Fruit fly (Drosophila melanogaster): ENCODE data around the gene Cmpk.

Gene Cmpk

dm6 chr3R:26098502-26099210 is 43.4 kb upstream of the Cmpk start, which contains the start of gene dysf (continued):
- TF ChIP-seq CG2116 (GFP tag; optimal IDR thresholded peaks at IDR 0.05) (peak; percentile 16), eve (GFP tag; optimal IDR thresholded peaks at IDR 0.05) (no peak), CG10366 (GFP tag; IDR thresholded peaks at IDR 0.05) (no peak; the same call in 1 of the 2 replicates), odd (GFP tag; optimal IDR thresholded peaks at IDR 0.05) (peak; percentile 68), CG12219 (GFP tag; optimal IDR thresholded peaks at IDR 0.05) (no peak), CG9932 (GFP tag; IDR thresholded peaks at IDR 0.05) (peak; percentile 46), gro (GFP tag; optimal IDR thresholded peaks at IDR 0.05) (no peak), cad (GFP tag; optimal IDR thresholded peaks at IDR 0.05) (no peak), Hr51 (GFP tag; optimal IDR thresholded peaks at IDR 0.05) (peak in 1 of 2 experiments; percentile 83), CG3726 (GFP tag; IDR thresholded peaks at IDR 0.05) (no peak), unpg (GFP tag; optimal IDR thresholded peaks at IDR 0.05) (peak; percentile 30), Atf-2 (GFP tag; optimal IDR thresholded peaks at IDR 0.05) (no peak), vnd (GFP tag; IDR thresholded peaks at IDR 0.05; ENCODE audit: partially characterized antibody) (no peak), Taf1 (GFP tag; IDR thresholded peaks at IDR 0.05) (no peak), Sin3A (optimal IDR thresholded peaks at IDR 0.05) (no peak), tio (GFP tag; optimal IDR thresholded peaks at IDR 0.05) (peak; percentile 22), CG15011 (GFP tag; optimal IDR thresholded peaks at IDR 0.05) (no peak), CG15601 (tag; optimal IDR thresholded peaks at IDR 0.05) (peak; percentile 68), CG7372 (GFP tag; IDR thresholded peaks at IDR 0.05) (peak; percentile 31; the same call in 1 of the 2 replicates), Oli (tag; optimal IDR thresholded peaks at IDR 0.05) (peak; percentile 76), CG14014 (GFP tag; IDR thresholded peaks at IDR 0.05) (no peak), gsb-n (tag; optimal IDR thresholded peaks at IDR 0.05) (peak; percentile 74), CG8765 (GFP tag; IDR thresholded peaks at IDR 0.05) (no peak), luna (GFP tag; optimal IDR thresholded peaks at IDR 0.05) (no peak), gcm2 (GFP tag; optimal IDR thresholded peaks at IDR 0.05) (no peak), CG14050 (GFP tag; IDR thresholded peaks at IDR 0.05) (no peak), exex (tag; optimal IDR thresholded peaks at IDR 0.05) (no peak), CG34422 (GFP tag; IDR thresholded peaks at IDR 0.05) (no peak), fd64A (GFP tag; optimal IDR thresholded peaks at IDR 0.05) (no peak), Mad (GFP tag; optimal IDR thresholded peaks at IDR 0.05) (no peak), sima (GFP tag; optimal IDR thresholded peaks at IDR 0.05) (no peak), tna (GFP tag; IDR thresholded peaks at IDR 0.05; ENCODE audit: partially characterized antibody) (no peak), Pdp1 (GFP tag; optimal IDR thresholded peaks at IDR 0.05) (no peak), CG11504 (tag; optimal IDR thresholded peaks at IDR 0.05) (peak; percentile 86), CG14965 (GFP tag; optimal IDR thresholded peaks at IDR 0.05; ENCODE audit: borderline replicate concordance) (no peak), ind (GFP tag; optimal IDR thresholded peaks at IDR 0.05) (peak; percentile 20), esg (GFP tag; conservative IDR thresholded peaks at IDR 0.05) (0 out of 2 replicates have a peak, but pooled peaks have one; percentile 8), emc (GFP tag; optimal IDR thresholded peaks at IDR 0.05) (no peak), Doc3 (GFP tag; IDR thresholded peaks at IDR 0.05; ENCODE audit: partially characterized antibody) (no peak), HmgZ (tag; optimal IDR thresholded peaks at IDR 0.05) (no peak), CG6854 (GFP tag; optimal IDR thresholded peaks at IDR 0.05) (peak; percentile 22), Med (GFP tag) (no peak), CG11560 (tag; IDR thresholded peaks at IDR 0.05) (no peak), Rx (GFP tag; IDR thresholded peaks at IDR 0.05) (no peak), trem (tag; optimal IDR thresholded peaks at IDR 0.05) (peak; percentile 59), Lpt (GFP tag; optimal IDR thresholded peaks at IDR 0.05) (no peak), run (tag; optimal IDR thresholded peaks at IDR 0.05) (no peak), CG2678 (tag; optimal IDR thresholded peaks at IDR 0.05) (peak; percentile 87), Gug (GFP tag; IDR thresholded peaks at IDR 0.05) (no peak), CG10654 (GFP tag; optimal IDR thresholded peaks at IDR 0.05) (peak; percentile 40), CG12104 (GFP tag; optimal IDR thresholded peaks at IDR 0.05) (peak; percentile 14)

Data from whole organism, embryonic.